Fruit fly (Drosophila melanogaster): ENCODE measurements around the gene CG34174.
A peak's percentile ranks its signal among the peaks of the same experiment; 100 is the strongest.

The CG34174 gene

DNA sequence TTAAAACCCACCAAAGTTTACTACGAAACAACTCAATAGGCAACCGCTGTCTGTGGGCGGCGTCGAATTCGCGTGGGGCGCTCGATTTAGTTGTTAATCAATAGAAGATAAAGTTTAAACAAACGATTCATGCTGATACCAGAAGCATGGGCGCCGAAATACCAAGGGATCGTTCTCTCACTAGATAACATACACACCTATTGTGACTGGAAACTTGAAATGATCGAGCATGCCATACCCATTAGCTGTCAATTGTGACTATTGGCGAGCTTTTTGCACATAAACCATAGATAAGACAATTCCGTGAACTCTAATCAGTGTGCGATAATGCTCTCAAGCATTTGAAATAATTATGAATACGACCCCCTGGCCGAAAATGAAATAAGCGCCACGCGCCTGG is 34.7 kb upstream of the CG34174 start (continued):
- TF ChIP-seq CG8359 (GFP tag; optimal IDR thresholded peaks at IDR 0.05; ENCODE audit: borderline replicate concordance) (peak; percentile 0), CG9876 (GFP tag; optimal IDR thresholded peaks at IDR 0.05) (peak; percentile 27), CG34224 (GFP tag; IDR thresholded peaks at IDR 0.05; ENCODE audit: partially characterized antibody) (no peak), jumu (GFP tag; optimal IDR thresholded peaks at IDR 0.05) (peak; percentile 54), Aef1 (GFP tag; IDR thresholded peaks at IDR 0.05) (peak; percentile 63), stc (GFP tag; IDR thresholded peaks at IDR 0.05) (peak; percentile 83), Xbp1 (GFP tag; optimal IDR thresholded peaks at IDR 0.05) (peak; percentile 82), CG1602 (GFP tag; optimal IDR thresholded peaks at IDR 0.05) (peak; percentile 40), CG5180 (GFP tag; optimal IDR thresholded peaks at IDR 0.05) (peak; percentile 38), sens-2 (GFP tag; IDR thresholded peaks at IDR 0.05) (no peak), CG1832 (GFP tag; optimal IDR thresholded peaks at IDR 0.05) (no peak), seq (GFP tag; IDR thresholded peaks at IDR 0.05) (peak; percentile 50; the same call in 1 of the 2 replicates), grn (GFP tag; optimal IDR thresholded peaks at IDR 0.05) (peak; percentile 45), Spps (tag; optimal IDR thresholded peaks at IDR 0.05) (no peak), CG13775 (GFP tag; optimal IDR thresholded peaks at IDR 0.05) (peak; percentile 58), Lhr (GFP tag; optimal IDR thresholded peaks at IDR 0.05) (no peak), ato (GFP tag; IDR thresholded peaks at IDR 0.05; ENCODE audit: partially characterized antibody) (no peak), pros (GFP tag; optimal IDR thresholded peaks at IDR 0.05) (no peak), CG7745 (tag; optimal IDR thresholded peaks at IDR 0.05) (no peak), gfzf (GFP tag; optimal IDR thresholded peaks at IDR 0.05) (no peak), dimm (GFP tag; IDR thresholded peaks at IDR 0.05) (0 out of 2 replicates have a peak, but pooled peaks have one; percentile 3), Dip2 (GFP tag; IDR thresholded peaks at IDR 0.05) (no peak), crol (GFP tag; IDR thresholded peaks at IDR 0.05) (no peak), CG7928 (GFP tag; optimal IDR thresholded peaks at IDR 0.05) (peak; percentile 40), repo (GFP tag; optimal IDR thresholded peaks at IDR 0.05) (no peak), CG1024 (GFP tag; IDR thresholded peaks at IDR 0.05) (no peak), gem (tag; optimal IDR thresholded peaks at IDR 0.05) (peak; percentile 87), CG18599 (GFP tag; optimal IDR thresholded peaks at IDR 0.05) (peak; percentile 86), HLH54F (GFP tag; optimal IDR thresholded peaks at IDR 0.05) (peak; percentile 83), ems (GFP tag; optimal IDR thresholded peaks at IDR 0.05) (peak; percentile 56), maf-S (GFP tag; optimal IDR thresholded peaks at IDR 0.05) (peak; percentile 80), NC2β (GFP tag; optimal IDR thresholded peaks at IDR 0.05) (no peak), CG10209 (GFP tag; optimal IDR thresholded peaks at IDR 0.05) (peak; percentile 77), ro (GFP tag; IDR thresholded peaks at IDR 0.05) (no peak; the same call in 1 of the 2 replicates), CG12299 (tag; optimal IDR thresholded peaks at IDR 0.05) (peak; percentile 40), ERR (GFP tag; optimal IDR thresholded peaks at IDR 0.05) (peak; percentile 68), gce (GFP tag; IDR thresholded peaks at IDR 0.05) (no peak), az2 (GFP tag; optimal IDR thresholded peaks at IDR 0.05) (peak; percentile 59), NfI (GFP tag; optimal IDR thresholded peaks at IDR 0.05) (peak; percentile 74), CG14014 (GFP tag; IDR thresholded peaks at IDR 0.05) (peak; percentile 66), Hr78 (GFP tag; optimal IDR thresholded peaks at IDR 0.05) (no peak), ssp (GFP tag; IDR thresholded peaks at IDR 0.05) (peak; percentile 49), Fer3 (tag; optimal IDR thresholded peaks at IDR 0.05) (peak; percentile 80), CG10267 (tag; optimal IDR thresholded peaks at IDR 0.05) (no peak), Ssrp (tag; optimal IDR thresholded peaks at IDR 0.05) (peak; percentile 64), Fer2 (tag; optimal IDR thresholded peaks at IDR 0.05) (peak; percentile 20), ash1 (GFP tag; optimal IDR thresholded peaks at IDR 0.05) (peak; percentile 30), CG32767 (GFP tag; IDR thresholded peaks at IDR 0.05) (peak; percentile 52), Eip74EF (GFP tag; optimal IDR thresholded peaks at IDR 0.05) (peak in 1 of 2 experiments; percentile 63), CG9215 (GFP tag; IDR thresholded peaks at IDR 0.05) (peak; percentile 72; the same call in 1 of the 2 replicates)

Measured in whole organism, embryonic.